Worm (Caenorhabditis elegans): ENCODE data around the gene cht-6.

cht-6 gene

ce11 chrV:6400528-6400927 is 14.3 kb upstream of the cht-6 start:
- TF ChIP-seq ceh-8 (GFP tag; optimal IDR thresholded peaks at IDR 0.05) (no peak), efl-1 (optimal IDR thresholded peaks at IDR 0.05) (no peak), efl-1 (GFP tag; optimal IDR thresholded peaks at IDR 0.05 in 1 of 2) (peak in 1 of 2 experiments; percentile 54), ceh-63 (GFP tag; optimal IDR thresholded peaks at IDR 0.05) (no peak), fkh-10 (GFP tag; optimal IDR thresholded peaks at IDR 0.05) (no peak), elt-2 (tag; optimal IDR thresholded peaks at IDR 0.05) (peak; percentile 22), nhr-90 (tag; optimal IDR thresholded peaks at IDR 0.05; ENCODE audit: poor library complexity) (no peak), unc-98 (GFP tag; IDR thresholded peaks at IDR 0.05) (no peak), xbp-1 (tag; optimal IDR thresholded peaks at IDR 0.05) (no peak), mdl-1 (tag; optimal IDR thresholded peaks at IDR 0.05) (no peak), fkh-4 (tag; optimal IDR thresholded peaks at IDR 0.05; ENCODE audit: borderline replicate concordance) (no peak), ama-1 (optimal IDR thresholded peaks at IDR 0.05) (no peak)

ce11 chrV:6400950-6401551 is 13.7 kb upstream of the cht-6 start:
- TF ChIP-seq aly-2 (tag; optimal IDR thresholded peaks at IDR 0.05) (peak; percentile 52), nhr-12 (tag; optimal IDR thresholded peaks at IDR 0.05) (no peak)

- peak; percentile 17 for TF ChIP-seq lin-14 (GFP tag; optimal IDR thresholded peaks at IDR 0.05)
- no peak for TF ChIP-seq sox-4 (tag; optimal IDR thresholded peaks at IDR 0.05)
- peak; percentile 77 for TF ChIP-seq elt-2 (tag; optimal IDR thresholded peaks at IDR 0.05)
- peak in 1 of 2 experiments; percentile 32 for TF ChIP-seq lin-35 (GFP tag; optimal IDR thresholded peaks at IDR 0.05)
Measured at ce11 chrV:6407587-6407986, 7.2 kb upstream of the cht-6 start.

- no peak for TF ChIP-seq nhr-11 (tag; optimal IDR thresholded peaks at IDR 0.05)
- no peak for TF ChIP-seq zip-4 (GFP tag; optimal IDR thresholded peaks at IDR 0.05)
- TF ChIP-seq elt-2 (tag; optimal IDR thresholded peaks at IDR 0.05): peak; percentile 3
Measured at ce11 chrV:6408733-6409227, 6.0 kb upstream of the cht-6 start, which contains the start of gene bcf-1. Gene bcf-1, minus strand, starts transcription at chrV:6408783.

ce11 chrV:6411161-6411560 is 3.6 kb upstream of the cht-6 start:
- TF ChIP-seq nhr-71 (tag; optimal IDR thresholded peaks at IDR 0.05) (peak; percentile 21), nhr-20 (tag; optimal IDR thresholded peaks at IDR 0.05) (peak; percentile 50), efl-1 (optimal IDR thresholded peaks at IDR 0.05) (no peak), efl-1 (GFP tag; optimal IDR thresholded peaks at IDR 0.05 in 1 of 2) (peak in 1 of 2 experiments; percentile 37), elt-2 (tag; optimal IDR thresholded peaks at IDR 0.05) (peak; percentile 95), nhr-84 (tag; optimal IDR thresholded peaks at IDR 0.05) (no peak), C16A3.4 (tag; optimal IDR thresholded peaks at IDR 0.05) (no peak), lin-14 (GFP tag; optimal IDR thresholded peaks at IDR 0.05) (peak; percentile 8), lin-35 (GFP tag; optimal IDR thresholded peaks at IDR 0.05) (peak in 1 of 2 experiments; percentile 14), mdl-1 (tag; optimal IDR thresholded peaks at IDR 0.05) (peak in 1 of 2 experiments; percentile 8), tlp-1 (tag; optimal IDR thresholded peaks at IDR 0.05) (peak; percentile 10)

- TF ChIP-seq pax-3 (tag; optimal IDR thresholded peaks at IDR 0.05) (no peak), lin-35 (GFP tag; optimal IDR thresholded peaks at IDR 0.05) (peak in 1 of 2 experiments; percentile 5), elt-2 (tag; optimal IDR thresholded peaks at IDR 0.05) (peak; percentile 96), Y116A8C.19 (tag; optimal IDR thresholded peaks at IDR 0.05; ENCODE audit: borderline replicate concordance) (no peak)
Measured at ce11 chrV:6413057-6413456, 1.7 kb upstream of the cht-6 start.

ce11 chrV:6414469-6414868 is 324 bp upstream of the cht-6 start:
- TF ChIP-seq elt-2 (tag; optimal IDR thresholded peaks at IDR 0.05) (peak; percentile 51), efl-1 (optimal IDR thresholded peaks at IDR 0.05) (no peak), efl-1 (GFP tag; optimal IDR thresholded peaks at IDR 0.05 in 1 of 2) (peak in 1 of 2 experiments; percentile 11), ztf-11 (tag; optimal IDR thresholded peaks at IDR 0.05) (no peak)
